Fruit fly (Drosophila melanogaster): ENCODE data around the gene HLH4C.

DNA sequence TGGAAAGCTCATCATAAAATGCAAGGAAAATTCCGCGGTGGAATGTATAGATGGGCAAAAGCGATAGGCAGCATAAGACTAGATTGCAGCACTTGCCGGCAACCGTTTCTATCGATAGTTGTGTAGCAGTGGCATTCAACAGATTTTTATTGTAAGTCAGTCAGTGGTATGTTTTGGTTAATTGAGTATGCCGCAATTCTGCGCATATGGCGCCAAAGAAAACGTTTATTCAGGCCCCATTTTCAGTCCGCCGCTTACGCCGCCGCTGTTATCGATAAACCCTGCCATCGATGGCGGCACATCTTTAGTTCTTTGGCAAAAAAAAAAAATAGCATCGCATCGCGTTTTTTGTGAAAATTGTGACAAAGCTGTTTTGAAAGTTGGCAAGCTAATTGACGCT lies 2.5 kb upstream of the HLH4C start, which contains the start of the genes Cbp80 and Torsin:
- TF ChIP-seq CTCF (optimal IDR thresholded peaks at IDR 0.05), result no peak
- TF ChIP-seq CG8478 (optimal IDR thresholded peaks at IDR 0.05), result no peak

Data from S2 (cell line).